Worm (Caenorhabditis elegans): ENCODE results near the gene hel-1.

- TF ChIP-seq ztf-4 (tag; optimal IDR thresholded peaks at IDR 0.05) (no peak), lin-13 (GFP tag; optimal IDR thresholded peaks at IDR 0.05) (no peak), ZK546.5 (tag; optimal IDR thresholded peaks at IDR 0.05) (no peak), ama-1 (optimal IDR thresholded peaks at IDR 0.05) (no peak)
Observed at ce11 chrII:8314768-8315167, 13.9 kb downstream of the hel-1 start.
